Worm (Caenorhabditis elegans) whole organism, late embryonic: ENCODE results near the gene C02F5.5.
A peak's percentile ranks its signal among the peaks of the same experiment; 100 is the strongest.

ENCODE experiments used
- C38D4.7 ChIP-seq: fragments of 200-800 bp; sonication (Bioruptor generic); optimal IDR thresholded peaks from 2 replicates; lab custom pipeline; 2018; ENCODE audit warnings: mild to moderate bottlenecking, missing genetic modification characterization, moderate library complexity, missing compliant biosample characterization
- K09A11.1 ChIP-seq: sonication (generic microtip); optimal IDR thresholded peaks from 2 replicates; lab custom pipeline; 2017; ENCODE audit warnings: antibody characterized with exemption, mild to moderate bottlenecking, missing genetic modification characterization, missing compliant biosample characterization; ENCODE audit not compliant: insufficient read depth
- ahr-1 ChIP-seq: sonication (generic microtip); optimal IDR thresholded peaks from 2 replicates; lab custom pipeline; 2016; ENCODE audit warnings: missing genetic modification characterization, missing compliant biosample characterization
- ceh-14 ChIP-seq: sonication (generic microtip); optimal IDR thresholded peaks from 2 replicates; lab custom pipeline; 2016; ENCODE audit warnings: missing genotype, missing genetic modification characterization, missing compliant biosample characterization
- ceh-19 ChIP-seq: fragments of 200-800 bp; sonication (Bioruptor generic); optimal IDR thresholded peaks from 2 replicates; lab custom pipeline; 2018; ENCODE audit warnings: mild to moderate bottlenecking, missing genetic modification characterization, missing compliant biosample characterization
- ceh-22 ChIP-seq: sonication (generic microtip); optimal IDR thresholded peaks from 2 replicates; lab custom pipeline; 2017; ENCODE audit warnings: missing biosample characterization, missing genetic modification characterization
- ceh-30 ChIP-seq: fragments of 150-350 bp; optimal IDR thresholded peaks from 2 replicates; lab custom pipeline; 2014; ENCODE audit warnings: missing biosample characterization, missing genetic modification characterization
- ceh-31 ChIP-seq: sonication (generic microtip); optimal IDR thresholded peaks from 2 replicates; lab custom pipeline; 2016; ENCODE audit warnings: missing genetic modification characterization, missing compliant biosample characterization
- ceh-34 ChIP-seq: sonication (generic microtip); optimal IDR thresholded peaks from 2 replicates; lab custom pipeline; 2016; ENCODE audit warnings: mild to moderate bottlenecking, missing genetic modification characterization, missing compliant biosample characterization
- ceh-6 ChIP-seq: fragments of 200-800 bp; sonication (Bioruptor generic); optimal IDR thresholded peaks from 2 replicates; lab custom pipeline; 2018; ENCODE audit warnings: mild to moderate bottlenecking, missing genetic modification characterization, missing compliant biosample characterization
- ceh-9 ChIP-seq: sonication (generic microtip); optimal IDR thresholded peaks from 2 replicates; lab custom pipeline; 2016; ENCODE audit warnings: mild to moderate bottlenecking, missing genetic modification characterization, inconsistent platforms, missing compliant biosample characterization
- dmd-4 ChIP-seq: sonication (generic microtip); optimal IDR thresholded peaks from 2 replicates; lab custom pipeline; 2016; ENCODE audit warnings: borderline replicate concordance, missing genetic modification characterization, missing compliant biosample characterization
- dve-1 ChIP-seq: sonication (generic microtip); optimal IDR thresholded peaks from 2 replicates; lab custom pipeline; 2017; ENCODE audit warnings: antibody characterized with exemption, mild to moderate bottlenecking, missing genetic modification characterization, missing compliant biosample characterization
- elt-4 ChIP-seq: sonication (generic microtip); optimal IDR thresholded peaks from 2 replicates; lab custom pipeline; 2016; ENCODE audit warnings: missing genetic modification characterization, missing compliant biosample characterization
- ets-4 ChIP-seq: sonication (generic microtip); optimal IDR thresholded peaks from 2 replicates; lab custom pipeline; 2016; ENCODE audit warnings: missing genetic modification characterization, missing compliant biosample characterization
- eyg-1 ChIP-seq: sonication (generic microtip); optimal IDR thresholded peaks from 2 replicates; lab custom pipeline; 2016; ENCODE audit warnings: missing genotype, missing genetic modification characterization, missing compliant biosample characterization
- fax-1 ChIP-seq: sonication (generic microtip); optimal IDR thresholded peaks from 2 replicates; lab custom pipeline; 2016; ENCODE audit warnings: missing genotype, missing genetic modification characterization, missing compliant biosample characterization
- fkh-10 ChIP-seq: fragments of 150-350 bp; optimal IDR thresholded peaks from 2 replicates; lab custom pipeline; 2014; ENCODE audit warnings: missing biosample characterization, missing genetic modification reagents, missing genetic modification characterization
- fkh-6 ChIP-seq: sonication (generic microtip); optimal IDR thresholded peaks from 2 replicates; lab custom pipeline; 2016; ENCODE audit warnings: missing genetic modification characterization, missing compliant biosample characterization
- gmeb-2 ChIP-seq: sonication (generic microtip); optimal IDR thresholded peaks from 2 replicates; lab custom pipeline; 2016; ENCODE audit warnings: missing genetic modification characterization, inconsistent platforms, missing compliant biosample characterization
- hlh-30 ChIP-seq: sonication (generic microtip); optimal IDR thresholded peaks from 2 replicates; lab custom pipeline; 2017; ENCODE audit warnings: antibody characterized with exemption, missing genetic modification characterization, missing compliant biosample characterization; ENCODE audit not compliant: insufficient read depth
- hlh-8 ChIP-seq: sonication (generic microtip); optimal IDR thresholded peaks from 2 replicates; lab custom pipeline; 2016; ENCODE audit warnings: missing genotype, missing genetic modification characterization, missing compliant biosample characterization
- lim-6 ChIP-seq: sonication (generic microtip); optimal IDR thresholded peaks from 2 replicates; lab custom pipeline; 2016; ENCODE audit warnings: missing genetic modification characterization, missing compliant biosample characterization
- lin-11 ChIP-seq: fragments of 200-800 bp; sonication (Bioruptor generic); optimal IDR thresholded peaks from 2 replicates; lab custom pipeline; 2018; ENCODE audit warnings: mild to moderate bottlenecking, missing genetic modification characterization, missing compliant biosample characterization
- nhr-232 ChIP-seq: sonication (generic microtip); optimal IDR thresholded peaks from 2 replicates; lab custom pipeline; 2016; ENCODE audit warnings: missing genetic modification characterization, missing compliant biosample characterization
- npax-4 ChIP-seq: sonication (generic microtip); optimal IDR thresholded peaks from 2 replicates; lab custom pipeline; 2016; ENCODE audit warnings: missing genetic modification characterization, missing compliant biosample characterization
- pax-1 ChIP-seq: fragments of 150-350 bp; optimal IDR thresholded peaks from 2 replicates; lab custom pipeline; 2014; ENCODE audit warnings: missing biosample characterization, missing genetic modification characterization
- pha-2 ChIP-seq: sonication (generic microtip); optimal IDR thresholded peaks from 2 replicates; lab custom pipeline; 2017; ENCODE audit warnings: mild to moderate bottlenecking, missing genetic modification characterization, missing compliant biosample characterization
- pros-1 ChIP-seq: fragments of 150-350 bp; optimal IDR thresholded peaks from 2 replicates; lab custom pipeline; 2014; ENCODE audit warnings: missing biosample characterization, missing genetic modification reagents, missing genetic modification characterization
- sox-2 ChIP-seq: fragments of 200-800 bp; sonication (Bioruptor generic); IDR thresholded peaks from 2 replicates; pipeline ENCODE4 v1.3.6; 2022; ENCODE audit warnings: missing genetic modification reagents, missing genetic modification characterization, missing compliant biosample characterization
- tbx-2 ChIP-seq: sonication (generic microtip); optimal IDR thresholded peaks from 2 replicates; lab custom pipeline; 2016; ENCODE audit warnings: missing genetic modification characterization, missing compliant biosample characterization
- unc-42 ChIP-seq: sonication (generic microtip); optimal IDR thresholded peaks from 2 replicates; lab custom pipeline; 2016; ENCODE audit warnings: missing genotype, missing genetic modification characterization, missing compliant biosample characterization
- unc-55 ChIP-seq: sonication (generic microtip); optimal IDR thresholded peaks from 2 replicates; lab custom pipeline; 2017; ENCODE audit warnings: missing biosample characterization, missing genetic modification reagents, missing genetic modification characterization

C02F5.5 gene

ce11 chrIII:8242809-8243208 lies 6.8 kb downstream of the C02F5.5 start, which contains the start of gene C02F5.12:
Gene C02F5.12 (minus strand): TSS chrIII:8243029.
- TF ChIP-seq ceh-34 (tag; lab: Kevin White, UChicago) (no peak), unc-42 (tag; lab: Kevin White, UChicago) (no peak), eyg-1 (no peak), K09A11.1 (no peak), lin-11 (tag; lab: Kevin White, UChicago) (no peak), ceh-30 (tag; lab: Kevin White, UChicago) (peak; percentile 100), pax-1 (tag; lab: Kevin White, UChicago) (no peak), hlh-30 (tag; lab: Kevin White, UChicago) (peak; percentile 31), sox-2 (no peak), nhr-232 (peak; percentile 7), ets-4 (tag; lab: Kevin White, UChicago) (no peak), ahr-1 (tag; lab: Kevin White, UChicago) (no peak)

- TF ChIP-seq tbx-2 (tag; lab: Kevin White, UChicago) (no peak), fkh-10 (no peak), ceh-31 (tag; lab: Kevin White, UChicago) (no peak)
These were observed 8.1 kb downstream of the C02F5.5 start, which contains the start of the genes pbs-6 and cids-1 for ce11 chrIII:8244052-8244451. Gene pbs-6 (minus strand): TSS chrIII:8244092. Gene cids-1 (plus strand): TSS chrIII:8244445.

ce11 chrIII:8245591-8245990 lies 9.6 kb downstream of the C02F5.5 start, which contains the start of gene C02F5.3:
Gene C02F5.3 (plus strand): TSS chrIII:8245891.
- TF ChIP-seq ceh-6 (GFP tag; lab: Kevin White, UChicago): no peak
- TF ChIP-seq hlh-30 (tag; lab: Kevin White, UChicago): no peak
- TF ChIP-seq dmd-4 (tag; lab: Kevin White, UChicago): no peak
- no peak for TF ChIP-seq C38D4.7 (GFP tag; lab: Kevin White, UChicago)
- no peak for TF ChIP-seq unc-55
- TF ChIP-seq eyg-1: no peak
- no peak for TF ChIP-seq gmeb-2
- no peak for TF ChIP-seq pha-2 (tag; lab: Kevin White, UChicago)
- no peak for TF ChIP-seq fkh-6
- TF ChIP-seq npax-4 (tag; lab: Kevin White, UChicago): no peak
- no peak for TF ChIP-seq pros-1 (tag; lab: Kevin White, UChicago)

- TF ChIP-seq hlh-30 (tag; lab: Kevin White, UChicago) (no peak), fax-1 (no peak), ceh-14 (tag; lab: Kevin White, UChicago) (no peak), dve-1 (tag; lab: Kevin White, UChicago) (no peak), hlh-8 (no peak), sox-2 (no peak), lim-6 (tag; lab: Kevin White, UChicago) (no peak), ceh-19 (GFP tag; lab: Kevin White, UChicago) (no peak), pax-1 (tag; lab: Kevin White, UChicago) (no peak), C38D4.7 (GFP tag; lab: Kevin White, UChicago) (no peak), ceh-9 (no peak), pha-2 (tag; lab: Kevin White, UChicago) (no peak)
These were observed 11.1 kb downstream of the C02F5.5 start, which contains the start of gene C02F5.13 for ce11 chrIII:8247051-8247450. Gene C02F5.13 (plus strand): TSS chrIII:8247351.

ce11 chrIII:8249381-8249780 lies 13.4 kb downstream of the C02F5.5 start, which contains the start of the genes C02F5.10 and C02F5.2:
Gene C02F5.10 (minus strand): TSS chrIII:8249481.
Gene C02F5.2 (plus strand): TSS chrIII:8249619.
- TF ChIP-seq elt-4 (tag; lab: Kevin White, UChicago) (no peak), fax-1 (no peak), ceh-22 (tag; lab: Kevin White, UChicago) (no peak)
